Fruit fly (Drosophila melanogaster) whole organism, embryonic: ENCODE measurements around the gene dUTPase.

Source experiments
- Aef1 ChIP-seq: fragments of 200-800 bp; sonication (Bioruptor generic); IDR thresholded peaks from 3 replicates; pipeline ENCODE4 v1.3.6; 2022; ENCODE audit warnings: missing biosample characterization, missing genetic modification characterization
- Antp ChIP-seq: fragments of 200-800 bp; sonication (Bioruptor generic); optimal IDR thresholded peaks from 3 replicates; lab custom pipeline; 2016; ENCODE audit warnings: missing biosample characterization, missing genetic modification characterization
- Atf3 ChIP-seq: fragments of 200-800 bp; sonication (Bioruptor generic); optimal IDR thresholded peaks from 3 replicates; lab custom pipeline; 2016; ENCODE audit warnings: missing biosample characterization, missing genetic modification characterization
- Blimp-1 ChIP-seq: fragments of 200-800 bp; sonication (Bioruptor generic); optimal IDR thresholded peaks from 3 replicates; lab custom pipeline; 2018; ENCODE audit warnings: missing biosample characterization, missing genetic modification characterization, mild to moderate bottlenecking, moderate library complexity, missing genetic modification reagents
- CG10565 ChIP-seq: fragments of 200-800 bp; sonication (Bioruptor generic); optimal IDR thresholded peaks from 3 replicates; lab custom pipeline; 2016; ENCODE audit warnings: missing biosample characterization, mild to moderate bottlenecking, missing genetic modification characterization
- CG11504 ChIP-seq: fragments of 200-800 bp; sonication (Bioruptor generic); optimal IDR thresholded peaks from 3 replicates; lab custom pipeline; 2019; ENCODE audit warnings: missing biosample characterization, mild to moderate bottlenecking, missing genetic modification characterization, moderate library complexity
- CG1603 ChIP-seq: fragments of 200-800 bp; sonication (Bioruptor generic); optimal IDR thresholded peaks from 2 replicates; lab custom pipeline; 2019; ENCODE audit warnings: missing biosample characterization, mild to moderate bottlenecking, missing genetic modification characterization, moderate library complexity
- CG17829 ChIP-seq: fragments of 200-800 bp; optimal IDR thresholded peaks from 2 replicates; lab custom pipeline; 2019; ENCODE audit warnings: missing biosample characterization, mild to moderate bottlenecking, missing genetic modification characterization, moderate library complexity
- CG1832 ChIP-seq: fragments of 200-800 bp; sonication (Bioruptor generic); optimal IDR thresholded peaks from 2 replicates; lab custom pipeline; 2017; ENCODE audit warnings: missing biosample characterization, mild to moderate bottlenecking, missing genetic modification characterization, inconsistent platforms
- CG30403 ChIP-seq: fragments of 200-800 bp; sonication (Bioruptor generic); optimal IDR thresholded peaks from 3 replicates; lab custom pipeline; 2016; ENCODE audit warnings: missing biosample characterization, missing genetic modification characterization
- CG3065 ChIP-seq: fragments of 200-800 bp; sonication (Bioruptor generic); optimal IDR thresholded peaks from 2 replicates; lab custom pipeline; 2016; ENCODE audit warnings: missing biosample characterization, missing genetic modification characterization
- CG31365 ChIP-seq: fragments of 200-800 bp; sonication (Bioruptor generic); optimal IDR thresholded peaks from 2 replicates; lab custom pipeline; 2018; ENCODE audit warnings: missing biosample characterization, mild to moderate bottlenecking, missing genetic modification characterization
- CG3838 ChIP-seq: fragments of 200-800 bp; sonication (Bioruptor generic); optimal IDR thresholded peaks from 3 replicates; lab custom pipeline; 2016; ENCODE audit warnings: missing biosample characterization, missing genetic modification characterization
- CG4820 ChIP-seq: fragments of 200-800 bp; sonication (Bioruptor generic); optimal IDR thresholded peaks from 3 replicates; lab custom pipeline; 2016; ENCODE audit warnings: missing biosample characterization, missing genetic modification characterization
- CG8281 ChIP-seq: fragments of 200-800 bp; sonication (Bioruptor generic); optimal IDR thresholded peaks from 2 replicates; lab custom pipeline; 2018; ENCODE audit warnings: missing biosample characterization, mild to moderate bottlenecking, missing genetic modification characterization, moderate library complexity
- CG8944 ChIP-seq: fragments of 200-800 bp; sonication (Bioruptor generic); optimal IDR thresholded peaks from 3 replicates; lab custom pipeline; 2016; ENCODE audit warnings: missing biosample characterization, missing genetic modification characterization
- CG9876 ChIP-seq: fragments of 200-800 bp; sonication (Bioruptor generic); optimal IDR thresholded peaks from 2 replicates; lab custom pipeline; 2016; ENCODE audit warnings: missing biosample characterization, missing genetic modification characterization
- CkIIα-i1 ChIP-seq: fragments of 200-800 bp; sonication (Bioruptor generic); IDR thresholded peaks from 2 replicates; pipeline ENCODE4 v1.3.6; 2022; ENCODE audit warnings: missing biosample characterization, missing genetic modification characterization
- D19A ChIP-seq: fragments of 200-800 bp; optimal IDR thresholded peaks from 3 replicates; lab custom pipeline; 2019; ENCODE audit warnings: missing biosample characterization, mild to moderate bottlenecking, missing genetic modification characterization, moderate library complexity
- Dip2 ChIP-seq: fragments of 200-800 bp; sonication (Bioruptor generic); IDR thresholded peaks from 2 replicates; pipeline ENCODE4 v1.3.6; 2022; ENCODE audit warnings: missing biosample characterization, missing genetic modification characterization
- E2f2 ChIP-seq: fragments of 200-800 bp; sonication (Bioruptor generic); IDR thresholded peaks from 2 replicates; pipeline ENCODE4 v1.3.6; 2022; ENCODE audit warnings: missing biosample characterization, missing genetic modification characterization
- ERR ChIP-seq: fragments of 200-800 bp; sonication (Bioruptor generic); optimal IDR thresholded peaks from 2 replicates; lab custom pipeline; 2016; ENCODE audit warnings: missing biosample characterization, missing genetic modification characterization
- Elba2 ChIP-seq: fragments of 200-800 bp; sonication (Bioruptor generic); optimal IDR thresholded peaks from 3 replicates; lab custom pipeline; 2016; ENCODE audit warnings: missing biosample characterization, missing genetic modification characterization
- Ets65A ChIP-seq: fragments of 200-800 bp; sonication (Bioruptor generic); peaks from one replicate; lab custom pipeline; 2016; ENCODE audit warnings: missing biosample characterization, missing genetic modification characterization
- Fer1 ChIP-seq: fragments of 200-800 bp; sonication (Bioruptor generic); optimal IDR thresholded peaks from 2 replicates; lab custom pipeline; 2017; ENCODE audit warnings: missing biosample characterization, mild to moderate bottlenecking, missing genetic modification characterization
- Gsc ChIP-seq: fragments of 200-800 bp; sonication (Bioruptor generic); IDR thresholded peaks from 2 replicates; pipeline ENCODE4 v1.3.6; 2022; ENCODE audit warnings: missing biosample characterization, missing genetic modification characterization
- Hr51 ChIP-seq, 2 experiments: fragments of 200-800 bp; sonication (Bioruptor generic); optimal IDR thresholded peaks; 2 replicates in 1 of 2; 3 replicates in 1 of 2; lab custom pipeline; 2016 to 2018; ENCODE audit warnings: missing biosample characterization in 2 of 2, missing genetic modification characterization in 2 of 2, mild to moderate bottlenecking in 1 of 2, moderate library complexity in 1 of 2
- Lim3 ChIP-seq: fragments of 200-800 bp; sonication (Bioruptor generic); IDR thresholded peaks from 2 replicates; pipeline ENCODE4 v1.3.6; 2022; ENCODE audit warnings: missing biosample characterization, missing genetic modification characterization
- Tbp ChIP-seq: fragments of >200 bp; optimal IDR thresholded peaks from 2 replicates; lab custom pipeline; 2018; ENCODE audit warnings: missing biosample characterization, missing genetic modification characterization
- Xbp1 ChIP-seq: fragments of 200-800 bp; sonication (Bioruptor generic); optimal IDR thresholded peaks from 3 replicates; lab custom pipeline; 2016; ENCODE audit warnings: missing biosample characterization, mild to moderate bottlenecking, missing genetic modification characterization
- caup ChIP-seq: fragments of 200-800 bp; sonication (Bioruptor generic); optimal IDR thresholded peaks from 3 replicates; lab custom pipeline; 2017; ENCODE audit warnings: missing biosample characterization, mild to moderate bottlenecking, missing genetic modification characterization, moderate library complexity; ENCODE audit not compliant: severe bottlenecking
- cg ChIP-seq: fragments of 200-800 bp; sonication (Bioruptor generic); optimal IDR thresholded peaks from 3 replicates; lab custom pipeline; 2019; ENCODE audit warnings: missing biosample characterization, mild to moderate bottlenecking, missing genetic modification characterization, moderate library complexity
- crc ChIP-seq: fragments of 200-800 bp; sonication (Bioruptor generic); optimal IDR thresholded peaks from 2 replicates; lab custom pipeline; 2016; ENCODE audit warnings: missing biosample characterization, missing genetic modification characterization
- gcm2 ChIP-seq: fragments of 200-800 bp; sonication (Bioruptor generic); optimal IDR thresholded peaks from 2 replicates; lab custom pipeline; 2016; ENCODE audit warnings: missing biosample characterization, missing genetic modification characterization
- inv ChIP-seq: fragments of 200-800 bp; sonication (Bioruptor generic); IDR thresholded peaks from 2 replicates; pipeline ENCODE4 v1.3.6; 2022; ENCODE audit warnings: missing biosample characterization, missing genetic modification characterization; ENCODE audit not compliant: partially characterized antibody
- jigr1 ChIP-seq: fragments of 200-800 bp; sonication (Bioruptor generic); IDR thresholded peaks from 3 replicates; pipeline ENCODE4 v1.3.6; 2022; ENCODE audit warnings: missing biosample characterization, missing genetic modification characterization
- kay ChIP-seq: fragments of 200-800 bp; sonication (Bioruptor generic); optimal IDR thresholded peaks from 2 replicates; lab custom pipeline; 2016; ENCODE audit warnings: missing biosample characterization, missing genetic modification characterization
- lab ChIP-seq: fragments of 200-800 bp; sonication (Bioruptor generic); optimal IDR thresholded peaks from 3 replicates; lab custom pipeline; 2017; ENCODE audit warnings: missing biosample characterization, missing genetic modification characterization, mild to moderate bottlenecking, moderate library complexity, missing genetic modification reagents
- pan ChIP-seq, 4 experiments: fragments of >200 bp in 3 of 4; fragments of 200-800 bp in 1 of 4; sonication (Bioruptor generic) in 1 of 4; optimal IDR thresholded peaks in 3 of 4; IDR thresholded peaks in 1 of 4; 2 replicates each; pipeline versions ENCODE4 v1.3.6 to Lab custom; 2017 to 2022; ENCODE audit warnings: missing biosample characterization in 2 of 4, missing genetic modification characterization in 2 of 4, mixed read lengths in 1 of 4
- pnt ChIP-seq: fragments of 200-800 bp; sonication (Bioruptor generic); optimal IDR thresholded peaks from 3 replicates; lab custom pipeline; 2016; ENCODE audit warnings: missing biosample characterization, missing genetic modification characterization
- ranshi ChIP-seq: fragments of 200-800 bp; sonication (Bioruptor generic); IDR thresholded peaks from 2 replicates; pipeline ENCODE4 v1.3.6; 2022; ENCODE audit warnings: missing biosample characterization, missing genetic modification characterization
- sc ChIP-seq, 3 experiments: fragments of >200 bp in 2 of 3; fragments of 200-800 bp in 1 of 3; sonication (Bioruptor generic) in 1 of 3; optimal IDR thresholded peaks; 2 replicates in 2 of 3; 3 replicates in 1 of 3; lab custom pipeline; 2017; ENCODE audit warnings: mild to moderate bottlenecking in 1 of 3, missing biosample characterization in 1 of 3, missing genetic modification characterization in 1 of 3, missing genetic modification reagents in 1 of 3
- sd ChIP-seq: fragments of 200-800 bp; sonication (Bioruptor generic); optimal IDR thresholded peaks from 3 replicates; lab custom pipeline; 2018; ENCODE audit warnings: missing biosample characterization, mild to moderate bottlenecking, missing genetic modification characterization, moderate library complexity
- sisA ChIP-seq: fragments of 200-800 bp; sonication (Bioruptor generic); IDR thresholded peaks from 2 replicates; pipeline ENCODE4 v1.3.6; 2022; ENCODE audit warnings: missing biosample characterization, missing genetic modification characterization
- tap ChIP-seq: fragments of 200-800 bp; optimal IDR thresholded peaks from 3 replicates; lab custom pipeline; 2019; ENCODE audit warnings: missing biosample characterization, mild to moderate bottlenecking, missing genetic modification characterization, moderate library complexity
- ttk ChIP-seq: fragments of 200-800 bp; sonication (Bioruptor generic); IDR thresholded peaks from 2 replicates; pipeline ENCODE4 v2.1.2; 2022; ENCODE audit warnings: missing biosample characterization, missing genetic modification characterization
- vvl ChIP-seq: fragments of 200-800 bp; sonication (Bioruptor generic); IDR thresholded peaks from 2 replicates; pipeline ENCODE4 v1.3.6; 2022; ENCODE audit warnings: missing biosample characterization, missing genetic modification characterization
- zen ChIP-seq: fragments of 200-800 bp; sonication (Bioruptor generic); optimal IDR thresholded peaks from 3 replicates; lab custom pipeline; 2018; ENCODE audit warnings: missing biosample characterization, mild to moderate bottlenecking, missing genetic modification characterization, moderate library complexity

The dUTPase gene

dm6 chr2L:11057333-11058110 lies 46.4 kb downstream of the dUTPase start (continued):
- peak; percentile 84 for TF ChIP-seq pnt (GFP tag; lab: Kevin White, UChicago)
- no peak for TF ChIP-seq inv (GFP tag; lab: Robert Waterston, UW)
- TF ChIP-seq CG3065 (GFP tag; lab: Kevin White, UChicago): peak; percentile 13
- peak; percentile 35 for TF ChIP-seq lab (GFP tag; lab: Kevin White, UChicago)
- no peak for TF ChIP-seq Tbp
- peak; percentile 77; the same call in 2 of the 3 replicates for TF ChIP-seq jigr1 (GFP tag; lab: Robert Waterston, UW)
- peak; percentile 71 for TF ChIP-seq CG17829 (tag; lab: Kevin White, UChicago)
- TF ChIP-seq Antp (GFP tag; lab: Kevin White, UChicago): no peak
- no peak for TF ChIP-seq sc (optimal IDR thresholded peaks at IDR 0.05; lab: Kevin White, UChicago)
- TF ChIP-seq sc (GFP tag; optimal IDR thresholded peaks at IDR 0.05; lab: Kevin White, UChicago): peak; percentile 50
- peak; percentile 42 for TF ChIP-seq Fer1 (GFP tag; lab: Kevin White, UChicago)
- TF ChIP-seq CG8281 (tag; lab: Kevin White, UChicago): peak; percentile 45
- no peak for TF ChIP-seq pan (optimal IDR thresholded peaks at IDR 0.05; lab: Kevin White, UChicago)
- peak in 1 of 2 experiments; percentile 63 for TF ChIP-seq pan (GFP tag; optimal IDR thresholded peaks at IDR 0.05 in 1 of 2, IDR thresholded peaks at IDR 0.05 in 1 of 2)
- no peak for TF ChIP-seq CG31365 (tag; lab: Kevin White, UChicago)
- TF ChIP-seq Atf3 (GFP tag; lab: Kevin White, UChicago): peak; percentile 29
- no peak for TF ChIP-seq Gsc (GFP tag; lab: Robert Waterston, UW)
- peak; percentile 47 for TF ChIP-seq tap (tag; lab: Kevin White, UChicago)
- TF ChIP-seq kay (GFP tag; lab: Kevin White, UChicago): peak; percentile 52
- peak; percentile 78 for TF ChIP-seq CG30403
- peak; percentile 38 for TF ChIP-seq sd (tag; lab: Kevin White, UChicago)
- no peak for TF ChIP-seq CkIIα-i1 (GFP tag; lab: Robert Waterston, UW)
- TF ChIP-seq CG1832 (GFP tag; lab: Kevin White, UChicago): no peak
- no peak for TF ChIP-seq CG10565 (GFP tag; lab: Kevin White, UChicago)
- peak; percentile 99 for TF ChIP-seq D19A (tag; lab: Kevin White, UChicago)
- peak; percentile 87 for TF ChIP-seq CG11504 (tag; lab: Kevin White, UChicago)
- peak; percentile 24 for TF ChIP-seq CG9876 (GFP tag; lab: Kevin White, UChicago)
- TF ChIP-seq ERR: no peak
- peak; percentile 36 for TF ChIP-seq crc (GFP tag; lab: Kevin White, UChicago)
- TF ChIP-seq gcm2 (GFP tag; lab: Kevin White, UChicago): peak; percentile 83
- peak; percentile 24 to 79 for TF ChIP-seq Hr51 (GFP tag; optimal IDR thresholded peaks at IDR 0.05; lab: Kevin White, UChicago)
- TF ChIP-seq CG1603 (tag; lab: Kevin White, UChicago): peak; percentile 82
- TF ChIP-seq cg (GFP tag; lab: Kevin White, UChicago): no peak
- TF ChIP-seq Aef1 (GFP tag; lab: Robert Waterston, UW): peak; percentile 31
- peak; percentile 32; the same call in 1 of the 2 replicates for TF ChIP-seq Lim3 (GFP tag; lab: Robert Waterston, UW)
- peak; percentile 67; the same call in 1 of the 2 replicates for TF ChIP-seq vvl (GFP tag; lab: Robert Waterston, UW)
- TF ChIP-seq CG4820 (GFP tag; lab: Kevin White, UChicago): peak; percentile 38
- TF ChIP-seq caup (GFP tag; lab: Kevin White, UChicago): peak; percentile 73
- TF ChIP-seq CG3838 (GFP tag; lab: Kevin White, UChicago): no peak
- TF ChIP-seq Dip2: no peak
- TF ChIP-seq Elba2: no peak
- TF ChIP-seq E2f2: peak; percentile 71
- peak; percentile 72 for TF ChIP-seq ttk (GFP tag; lab: Robert Waterston, UW)
- TF ChIP-seq Blimp-1: peak; percentile 59
- peak; percentile 41 for TF ChIP-seq CG8944
- TF ChIP-seq Ets65A: no peak
- TF ChIP-seq zen (tag; lab: Kevin White, UChicago): no peak
- peak; percentile 33 for TF ChIP-seq ranshi (GFP tag; lab: Robert Waterston, UW)
- TF ChIP-seq sisA: peak; percentile 69
- TF ChIP-seq Xbp1 (GFP tag; lab: Kevin White, UChicago): peak; percentile 80
